Worm (Caenorhabditis elegans): ENCODE measurements around the gene otub-1.

Gene otub-1

DNA sequence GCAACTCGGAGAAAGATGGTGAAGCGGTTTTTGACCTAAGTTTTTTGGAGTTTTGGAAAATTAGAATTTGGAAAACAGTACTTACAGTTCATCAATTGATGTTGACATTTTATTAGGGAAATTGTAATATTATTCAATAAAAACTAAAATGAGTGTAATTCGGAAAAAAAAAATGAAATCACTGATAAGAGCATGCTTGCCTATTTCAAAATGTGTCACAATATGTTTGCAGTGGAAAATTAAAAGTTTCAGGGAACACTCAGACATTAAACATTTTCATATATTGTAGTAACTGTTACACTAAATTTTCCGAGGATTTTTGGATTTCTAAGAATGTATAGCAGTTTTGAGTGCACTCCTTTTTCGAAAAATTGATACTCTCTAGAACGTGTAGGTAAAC, 13.7 kb upstream of the otub-1 start, which contains the start of the genes fbxa-82 and C25D7.5 (continued):
- peak; percentile 24 for TF ChIP-seq pqm-1 (tag; optimal IDR thresholded peaks at IDR 0.05)
- TF ChIP-seq spr-1 (tag; optimal IDR thresholded peaks at IDR 0.05), result no peak
- no peak for TF ChIP-seq egl-27 (tag; optimal IDR thresholded peaks at IDR 0.05)
- no peak for TF ChIP-seq lin-1 (GFP tag; IDR thresholded peaks at IDR 0.05)
- no peak for TF ChIP-seq D1046.2 (GFP tag; IDR thresholded peaks at IDR 0.05)
- TF ChIP-seq ceh-28 (tag; optimal IDR thresholded peaks at IDR 0.05), result no peak
- no peak for TF ChIP-seq ZK337.2 (GFP tag; IDR thresholded peaks at IDR 0.05)

DNA sequence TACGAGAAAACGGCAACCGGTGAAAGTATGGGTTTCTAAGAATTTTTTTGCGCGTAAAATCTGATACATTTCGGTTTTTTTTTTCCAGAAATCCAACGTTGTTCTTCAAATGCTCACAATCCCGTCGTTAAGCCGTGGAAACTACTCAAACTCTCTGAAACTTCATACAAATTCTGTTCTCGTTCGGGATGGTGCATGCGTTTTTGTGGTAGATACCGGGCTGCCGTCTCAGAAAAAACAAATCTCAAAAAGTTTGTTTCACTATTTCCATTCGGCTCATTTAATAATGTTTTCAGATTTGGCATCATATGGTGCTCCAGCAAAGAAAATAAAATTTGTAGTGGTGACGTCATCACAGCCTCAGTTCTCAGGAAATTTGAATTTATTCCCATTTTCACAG, 11.4 kb upstream of the otub-1 start:
- no peak for TF ChIP-seq ceh-32 (tag; optimal IDR thresholded peaks at IDR 0.05; ENCODE audit: poor library complexity)
- TF ChIP-seq aha-1 (tag), result peak; percentile 91

DNA sequence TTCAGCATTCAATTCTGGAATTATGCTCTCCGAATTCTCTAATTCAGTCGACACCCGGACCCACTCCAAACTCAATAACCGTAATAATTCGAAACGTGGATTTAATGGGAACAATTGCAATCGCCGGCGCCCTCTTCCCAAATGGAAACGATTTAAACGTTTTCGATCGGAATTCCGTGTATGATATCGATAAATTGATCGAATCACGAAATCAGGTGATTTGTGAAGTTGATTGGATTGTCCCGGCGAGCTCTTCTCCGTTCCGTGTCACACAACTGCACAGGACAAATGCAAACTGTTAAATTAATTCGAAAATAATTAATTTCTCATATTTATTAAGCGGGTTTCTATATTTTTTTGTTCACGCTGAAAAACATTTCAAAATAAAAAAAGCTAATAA, 10.2 kb upstream of the otub-1 start, which contains the start of gene C25D7.16:
C25D7.16 (plus strand) TSS at position 301 of the 400 bp plus-strand sequence.
- TF ChIP-seq ces-1 (GFP tag; optimal IDR thresholded peaks at IDR 0.05), result no peak
- peak; percentile 49 for TF ChIP-seq aha-1 (tag)
- no peak for TF ChIP-seq ceh-44 (GFP tag; IDR thresholded peaks at IDR 0.05)
- no peak for TF ChIP-seq nhr-28 (tag; optimal IDR thresholded peaks at IDR 0.05)
- no peak for TF ChIP-seq nhr-10 (tag; optimal IDR thresholded peaks at IDR 0.05)

DNA sequence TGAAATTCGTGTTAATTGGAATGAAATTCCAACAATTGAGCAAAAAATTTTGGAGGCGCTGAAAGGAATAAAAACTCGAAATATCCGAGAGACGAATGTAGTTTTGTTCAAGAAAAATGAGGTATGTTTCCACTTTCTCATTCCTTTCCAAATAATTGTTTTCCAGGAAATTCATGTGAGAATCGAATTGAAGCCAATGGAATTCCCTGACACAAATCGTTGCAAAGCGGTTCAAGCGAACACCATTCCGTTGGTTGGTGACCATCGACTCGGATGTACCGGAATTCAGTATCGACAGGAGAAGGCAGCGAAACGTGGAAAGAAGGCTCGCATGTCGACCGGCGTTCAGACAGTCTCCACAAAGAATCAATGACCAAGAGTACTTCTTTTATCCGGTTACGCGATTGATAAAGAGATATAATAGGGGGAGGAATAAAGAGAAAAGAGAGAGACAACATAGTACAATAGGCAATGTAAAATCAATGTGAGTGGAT, 9.7 kb upstream of the otub-1 start:
- TF ChIP-seq egl-43 (GFP tag; IDR thresholded peaks at IDR 0.05) (0 out of 2 replicates have a peak, but pooled peaks have one; percentile 24), ceh-32 (tag; optimal IDR thresholded peaks at IDR 0.05; ENCODE audit: poor library complexity) (no peak)

DNA sequence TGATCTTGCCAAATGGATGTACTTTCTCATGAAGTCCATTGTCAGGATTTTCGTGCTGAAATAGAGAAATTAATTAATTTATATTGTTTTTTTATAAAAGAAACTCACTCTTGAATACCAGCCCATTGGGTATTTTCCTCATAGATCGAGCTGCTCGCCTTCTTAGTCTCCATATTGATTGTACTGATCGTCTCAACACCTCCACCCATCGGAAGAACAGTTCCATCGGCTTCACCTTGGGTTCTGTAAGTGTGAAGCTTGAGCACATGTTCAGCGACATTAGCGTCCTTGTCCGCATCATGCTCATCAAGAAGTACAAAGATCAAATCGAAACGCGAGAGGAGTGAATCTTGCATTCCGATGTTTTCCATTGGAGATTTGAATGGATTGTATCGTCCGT, 8.4 kb upstream of the otub-1 start:
- TF ChIP-seq aha-1 (tag) (peak; percentile 92), T20F7.1 (GFP tag; optimal IDR thresholded peaks at IDR 0.05) (no peak)

DNA sequence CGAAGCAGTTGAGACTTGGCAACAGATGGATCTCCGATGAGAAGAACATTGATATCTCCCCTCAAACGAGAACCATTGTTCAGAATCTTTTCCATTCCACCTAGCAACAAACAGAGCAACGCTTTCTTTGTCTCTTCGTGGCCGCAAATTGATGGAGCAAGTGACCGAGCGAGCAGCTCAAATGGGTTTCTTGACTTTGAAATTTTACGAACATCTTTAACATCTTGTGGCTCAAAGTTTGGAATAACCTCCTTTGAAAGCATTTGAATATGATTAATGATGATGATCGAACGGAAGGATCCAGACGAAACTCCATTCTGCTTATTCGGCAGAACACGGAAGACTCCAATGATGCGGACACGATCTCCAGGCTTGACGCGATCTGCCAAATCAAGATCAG, 7.7 kb upstream of the otub-1 start:
- TF ChIP-seq unc-62 (GFP tag; optimal IDR thresholded peaks at IDR 0.05 in 1 of 2), result peak in 1 of 2 experiments; percentile 98
- TF ChIP-seq unc-62 (tag; optimal IDR thresholded peaks at IDR 0.05), result no peak
- no peak for TF ChIP-seq duxl-1 (tag; optimal IDR thresholded peaks at IDR 0.05; ENCODE audit: poor library complexity)

DNA sequence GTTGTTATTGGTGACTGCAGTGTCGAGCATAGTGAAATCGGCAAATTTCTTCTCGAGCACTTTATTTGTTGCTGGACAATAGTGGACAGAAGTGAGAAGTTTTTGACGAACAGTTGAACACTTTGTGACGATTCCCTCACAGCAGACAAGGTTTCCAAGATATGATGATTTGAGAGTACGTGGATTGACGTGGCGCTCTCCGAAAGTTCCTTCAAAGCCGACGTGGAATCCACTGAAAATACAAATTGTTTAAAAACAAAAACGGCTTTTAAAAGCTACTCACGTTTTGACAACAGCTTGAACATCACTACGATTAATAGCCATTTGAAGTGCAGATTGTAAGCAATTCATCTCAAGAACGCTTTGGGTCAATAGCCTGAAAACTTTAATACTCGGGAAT, 7.1 kb upstream of the otub-1 start:
- TF ChIP-seq nhr-11 (tag; optimal IDR thresholded peaks at IDR 0.05), result no peak
- no peak for TF ChIP-seq F37D6.2 (tag; optimal IDR thresholded peaks at IDR 0.05)
- TF ChIP-seq snpc-1.2 (GFP tag; IDR thresholded peaks at IDR 0.05), result no peak
- TF ChIP-seq ceh-32 (tag; optimal IDR thresholded peaks at IDR 0.05; ENCODE audit: poor library complexity), result no peak
- no peak for TF ChIP-seq mxl-3 (GFP tag; optimal IDR thresholded peaks at IDR 0.05)
- no peak for TF ChIP-seq ctbp-1 (GFP tag; IDR thresholded peaks at IDR 0.05)
- TF ChIP-seq ces-1 (GFP tag; optimal IDR thresholded peaks at IDR 0.05), result no peak
- TF ChIP-seq ceh-62 (tag; optimal IDR thresholded peaks at IDR 0.05), result no peak
- no peak for TF ChIP-seq nhr-10 (tag; optimal IDR thresholded peaks at IDR 0.05)
- TF ChIP-seq D1046.2 (GFP tag; IDR thresholded peaks at IDR 0.05), result no peak
- TF ChIP-seq vab-7 (GFP tag; IDR thresholded peaks at IDR 0.05), result no peak

DNA sequence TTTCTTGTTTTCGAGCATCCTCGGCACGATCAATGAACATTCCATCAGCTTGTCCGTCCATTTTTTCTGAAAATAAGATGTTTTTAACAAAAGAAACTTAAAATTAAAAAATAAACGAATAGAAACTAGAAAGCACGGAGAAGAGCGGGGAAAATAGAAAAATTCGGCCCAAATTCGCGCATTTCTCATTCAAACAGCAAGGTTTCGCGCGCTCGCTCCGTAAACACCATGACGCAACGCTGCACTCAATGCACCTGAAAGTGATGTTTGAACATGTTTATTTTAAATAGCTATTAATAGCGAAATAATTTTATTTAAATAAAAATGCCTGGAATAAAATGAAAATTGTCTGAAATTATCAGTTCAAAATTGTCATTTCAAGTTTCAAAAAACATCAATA, 6.6 kb upstream of the otub-1 start, which contains the start of the genes mcm-3 and C25D7.15:
mcm-3 (minus strand) TSS at position 66 of the 400 bp plus-strand sequence.
C25D7.15 (plus strand) TSS at position 275 of the 400 bp plus-strand sequence.
- TF ChIP-seq dpl-1 (GFP tag; optimal IDR thresholded peaks at IDR 0.05) (peak; percentile 85), hlh-11 (tag; optimal IDR thresholded peaks at IDR 0.05) (peak; percentile 5), daf-16 (GFP tag; optimal IDR thresholded peaks at IDR 0.05) (no peak), daf-16 (tag; optimal IDR thresholded peaks at IDR 0.05) (peak; percentile 70), zip-2 (tag; optimal IDR thresholded peaks at IDR 0.05) (no peak), Y75B8A.6 (GFP tag; IDR thresholded peaks at IDR 0.05) (no peak), php-3 (GFP tag; IDR thresholded peaks at IDR 0.05) (no peak), nhr-102 (tag; optimal IDR thresholded peaks at IDR 0.05) (no peak), tra-1 (GFP tag; IDR thresholded peaks at IDR 0.05) (no peak), unc-130 (GFP tag; optimal IDR thresholded peaks at IDR 0.05) (peak; percentile 25), nhr-6 (tag; optimal IDR thresholded peaks at IDR 0.05) (peak; percentile 79), lin-38 (GFP tag; IDR thresholded peaks at IDR 0.05) (peak; percentile 66), daf-19 (GFP tag; conservative IDR thresholded peaks at IDR 0.05) (no peak), mes-2 (tag; optimal IDR thresholded peaks at IDR 0.05; ENCODE audit: poor library complexity, severe bottlenecking) (peak; percentile 64), nhr-48 (tag; optimal IDR thresholded peaks at IDR 0.05) (peak; percentile 12)
